Worm (Caenorhabditis elegans) whole organism, L2 larva: ENCODE measurements around the gene W05E10.2.

Source experiments
- blmp-1 ChIP-seq: sonication (generic microtip); optimal IDR thresholded peaks from 2 replicates; lab custom pipeline; 2017; ENCODE audit warnings: missing genetic modification characterization, mild to moderate bottlenecking, missing compliant biosample characterization, antibody characterized with exemption, moderate library complexity; ENCODE audit not compliant: insufficient read depth
- elt-1 ChIP-seq: fragments of 150-350 bp; optimal IDR thresholded peaks from 2 replicates; lab custom pipeline; 2014; ENCODE audit warnings: missing biosample characterization, missing genetic modification characterization
- lin-11 ChIP-seq: fragments of 150-350 bp; sonication (generic microtip); optimal IDR thresholded peaks from 2 replicates; lab custom pipeline; 2014; ENCODE audit warnings: missing biosample characterization, missing genetic modification characterization, inconsistent platforms, mixed read lengths
- lin-39 ChIP-seq: fragments of 150-350 bp; optimal IDR thresholded peaks from 2 replicates; lab custom pipeline; 2014; ENCODE audit warnings: missing biosample characterization, missing genetic modification reagents, missing genetic modification characterization
- nhr-77 ChIP-seq: fragments of 150-350 bp; optimal IDR thresholded peaks from 2 replicates; lab custom pipeline; 2014; ENCODE audit warnings: missing biosample characterization, missing genetic modification characterization
- unc-55 ChIP-seq: fragments of 150-350 bp; sonication (generic microtip); optimal IDR thresholded peaks from 3 replicates; lab custom pipeline; 2014; ENCODE audit warnings: missing biosample characterization, missing genetic modification reagents, missing genetic modification characterization

ce11 chrV:11674594-11675579 lies 12.1 kb upstream of the W05E10.2 start:
- TF ChIP-seq nhr-77 (tag; lab: Kevin White, UChicago): no peak
- no peak for TF ChIP-seq blmp-1 (tag; lab: Kevin White, UChicago)
- TF ChIP-seq unc-55: no peak
- TF ChIP-seq lin-11 (tag; lab: Kevin White, UChicago): no peak
- no peak for TF ChIP-seq lin-39
- no peak for TF ChIP-seq elt-1 (tag; lab: Kevin White, UChicago)
